Worm (Caenorhabditis elegans) whole organism, mixed stage, embryonic: ENCODE data around the gene Y50D4A.1.

Experiments
- M03D4.4 ChIP-seq: sonication (generic microtip); optimal IDR thresholded peaks from 2 replicates; lab custom pipeline; 2017; ENCODE audit warnings: mild to moderate bottlenecking, missing genetic modification characterization, missing compliant biosample characterization
- bed-3 ChIP-seq: fragments of 200-800 bp; sonication (Bioruptor generic); optimal IDR thresholded peaks from 3 replicates; lab custom pipeline; 2018; ENCODE audit warnings: mild to moderate bottlenecking, missing genetic modification characterization, moderate library complexity, missing compliant biosample characterization
- blmp-1 ChIP-seq: fragments of 150-350 bp; optimal IDR thresholded peaks from 2 replicates; lab custom pipeline; 2014; ENCODE audit warnings: missing biosample characterization, missing genetic modification characterization
- ceh-39 ChIP-seq: fragments of 150-350 bp; optimal IDR thresholded peaks from 2 replicates; lab custom pipeline; 2014; ENCODE audit warnings: missing biosample characterization, missing genetic modification characterization
- ceh-43 ChIP-seq: fragments of 200-800 bp; sonication (Bioruptor generic); optimal IDR thresholded peaks from 2 replicates; lab custom pipeline; 2018; ENCODE audit warnings: mild to moderate bottlenecking, missing genetic modification characterization, moderate library complexity, missing compliant biosample characterization
- ceh-83 ChIP-seq: fragments of 200-800 bp; sonication (Bioruptor generic); optimal IDR thresholded peaks from 2 replicates; lab custom pipeline; 2018; ENCODE audit warnings: mild to moderate bottlenecking, missing genetic modification characterization, missing compliant biosample characterization
- ces-1 ChIP-seq: fragments of 150-350 bp; optimal IDR thresholded peaks from 2 replicates; lab custom pipeline; 2014; ENCODE audit warnings: missing biosample characterization, missing genetic modification reagents, missing genetic modification characterization
- cnd-1 ChIP-seq: fragments of 200-800 bp; sonication (Bioruptor generic); optimal IDR thresholded peaks from 2 replicates; lab custom pipeline; 2018; ENCODE audit warnings: mild to moderate bottlenecking, missing genetic modification characterization, missing compliant biosample characterization
- drap-1 ChIP-seq: fragments of 200-800 bp; sonication (Bioruptor generic); optimal IDR thresholded peaks from 3 replicates; lab custom pipeline; 2018; ENCODE audit warnings: mild to moderate bottlenecking, missing genetic modification characterization, missing compliant biosample characterization
- elt-1 ChIP-seq: sonication (generic microtip); optimal IDR thresholded peaks from 2 replicates; lab custom pipeline; 2017; ENCODE audit warnings: missing genetic modification characterization, mild to moderate bottlenecking, missing compliant biosample characterization, antibody characterized with exemption, moderate library complexity, borderline replicate concordance; ENCODE audit not compliant: insufficient read depth
- elt-3 ChIP-seq: fragments of 150-350 bp; optimal IDR thresholded peaks from 2 replicates; lab custom pipeline; 2014; ENCODE audit warnings: missing biosample characterization, missing genetic modification characterization
- flh-1 ChIP-seq: fragments of 200-800 bp; sonication (Bioruptor generic); optimal IDR thresholded peaks from 2 replicates; lab custom pipeline; 2018; ENCODE audit warnings: mild to moderate bottlenecking, missing genetic modification characterization, moderate library complexity, missing compliant biosample characterization
- ham-2 ChIP-seq: fragments of 200-800 bp; sonication (Bioruptor generic); optimal IDR thresholded peaks from 2 replicates; lab custom pipeline; 2018; ENCODE audit warnings: mild to moderate bottlenecking, missing genetic modification characterization, missing compliant biosample characterization
- hlh-1 ChIP-seq: fragments of 150-350 bp; optimal IDR thresholded peaks from 2 replicates; lab custom pipeline; 2014; ENCODE audit warnings: missing biosample characterization, missing genetic modification reagents, missing genetic modification characterization
- lin-13 ChIP-seq: fragments of 150-350 bp; optimal IDR thresholded peaks from 2 replicates; lab custom pipeline; 2014; ENCODE audit warnings: missing biosample characterization, missing genetic modification characterization
- lin-32 ChIP-seq: fragments of 200-800 bp; sonication (Bioruptor generic); optimal IDR thresholded peaks from 2 replicates; lab custom pipeline; 2018; ENCODE audit warnings: mild to moderate bottlenecking, missing genetic modification characterization, missing compliant biosample characterization
- lsy-2 ChIP-seq: fragments of 150-350 bp; optimal IDR thresholded peaks from 2 replicates; lab custom pipeline; 2014; ENCODE audit warnings: missing biosample characterization, missing genetic modification characterization
- mab-5 ChIP-seq: fragments of 150-350 bp; optimal IDR thresholded peaks from 2 replicates; lab custom pipeline; 2014; ENCODE audit warnings: missing biosample characterization, missing genetic modification characterization
- mep-1 ChIP-seq: fragments of 150-350 bp; optimal IDR thresholded peaks from 2 replicates; lab custom pipeline; 2017; ENCODE audit warnings: missing biosample characterization, missing genetic modification reagents, missing genetic modification characterization, inconsistent platforms
- mls-2 ChIP-seq: sonication (generic microtip); optimal IDR thresholded peaks from 2 replicates; lab custom pipeline; 2016; ENCODE audit warnings: mild to moderate bottlenecking, missing genetic modification characterization, moderate library complexity, missing compliant biosample characterization
- nhr-12 ChIP-seq: fragments of 150-350 bp; optimal IDR thresholded peaks from 2 replicates; lab custom pipeline; 2014; ENCODE audit warnings: missing biosample characterization, missing genetic modification characterization
- nhr-2 ChIP-seq: fragments of 150-350 bp; optimal IDR thresholded peaks from 2 replicates; lab custom pipeline; 2014; ENCODE audit warnings: missing biosample characterization, missing genetic modification characterization
- nhr-237 ChIP-seq: fragments of 150-350 bp; optimal IDR thresholded peaks from 2 replicates; lab custom pipeline; 2014; ENCODE audit warnings: missing biosample characterization, missing genetic modification characterization
- nhr-28 ChIP-seq: fragments of 150-350 bp; optimal IDR thresholded peaks from 2 replicates; lab custom pipeline; 2014; ENCODE audit warnings: missing biosample characterization, missing genetic modification characterization
- nhr-76 ChIP-seq: sonication (generic microtip); optimal IDR thresholded peaks from 2 replicates; lab custom pipeline; 2017; ENCODE audit warnings: missing biosample characterization, missing genetic modification characterization
- pha-4 ChIP-seq: fragments of 150-350 bp; optimal IDR thresholded peaks from 2 replicates; lab custom pipeline; 2018; ENCODE audit warnings: missing biosample characterization, missing genetic modification reagents, missing genetic modification characterization
- sem-2 ChIP-seq: fragments of 200-800 bp; sonication (Bioruptor generic); optimal IDR thresholded peaks from 2 replicates; lab custom pipeline; 2018; ENCODE audit warnings: mild to moderate bottlenecking, missing genetic modification characterization, missing compliant biosample characterization
- snpc-4 ChIP-seq: fragments of 150-350 bp; optimal IDR thresholded peaks from 2 replicates; lab custom pipeline; 2014; ENCODE audit warnings: missing biosample characterization, missing genetic modification characterization
- sptf-1 ChIP-seq: sonication (generic microtip); optimal IDR thresholded peaks from 2 replicates; lab custom pipeline; 2017; ENCODE audit warnings: mild to moderate bottlenecking, missing genetic modification characterization, moderate library complexity, missing compliant biosample characterization
- tbx-8 ChIP-seq: fragments of 200-800 bp; sonication (Bioruptor generic); optimal IDR thresholded peaks from 2 replicates; lab custom pipeline; 2018; ENCODE audit warnings: mild to moderate bottlenecking, missing genetic modification characterization, moderate library complexity, missing compliant biosample characterization
- unc-120 ChIP-seq: sonication (generic microtip); optimal IDR thresholded peaks from 2 replicates; lab custom pipeline; 2017; ENCODE audit warnings: missing genetic modification characterization, missing compliant biosample characterization; ENCODE audit not compliant: poor library complexity, severe bottlenecking
- unc-39 ChIP-seq: fragments of 150-350 bp; optimal IDR thresholded peaks from 2 replicates; lab custom pipeline; 2014; ENCODE audit warnings: missing biosample characterization, missing genetic modification characterization
- unc-62 ChIP-seq: fragments of 150-350 bp; optimal IDR thresholded peaks from 2 replicates; lab custom pipeline; 2014; ENCODE audit warnings: missing biosample characterization, missing genetic modification reagents, missing genetic modification characterization
- zip-8 ChIP-seq: fragments of 150-350 bp; optimal IDR thresholded peaks from 2 replicates; lab custom pipeline; 2014; ENCODE audit warnings: missing biosample characterization, missing genetic modification characterization
- ztf-11 ChIP-seq: fragments of 150-350 bp; optimal IDR thresholded peaks from 2 replicates; lab custom pipeline; 2014; ENCODE audit warnings: missing biosample characterization, missing genetic modification characterization

Y50D4A.1 gene

DNA sequence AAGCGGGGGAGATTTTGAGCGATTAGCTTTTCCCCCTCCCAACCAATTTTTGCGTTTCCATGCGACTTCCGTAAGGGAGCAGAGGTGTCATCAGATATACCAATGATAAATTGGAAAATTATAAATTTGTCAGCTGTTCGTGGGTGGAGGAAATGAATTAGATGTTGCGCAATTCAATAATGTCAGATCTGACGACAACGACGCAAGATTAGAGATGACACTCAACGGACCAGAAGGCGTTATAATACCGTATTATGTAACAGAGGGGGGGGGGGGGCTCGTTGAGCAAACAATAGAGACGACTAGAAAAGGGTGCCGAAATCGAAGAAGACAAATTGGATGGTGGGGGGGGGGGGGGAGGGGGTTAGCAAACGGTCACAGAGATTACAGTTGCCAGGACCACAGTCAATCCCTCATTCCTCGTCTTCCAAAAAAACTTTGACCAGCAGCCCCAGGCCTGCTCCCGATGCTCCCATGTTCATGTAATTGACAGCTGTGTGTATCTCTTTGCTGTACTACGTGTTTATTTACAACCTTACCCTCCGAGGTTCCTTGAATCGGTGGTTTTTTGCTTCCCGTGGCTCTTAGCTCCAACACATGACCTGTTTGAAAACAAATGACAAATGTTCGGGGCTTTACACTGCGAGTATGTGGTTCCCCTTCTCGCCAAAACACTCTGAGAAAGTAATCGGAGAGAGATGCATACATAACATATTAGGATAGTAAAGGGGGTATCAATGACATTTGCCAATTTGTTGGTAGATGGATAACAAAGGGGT lies 21.4 kb downstream of the Y50D4A.1 start:
- no peak for TF ChIP-seq snpc-4 (tag; lab: Kevin White, UChicago)
- no peak for TF ChIP-seq nhr-12 (tag; lab: Kevin White, UChicago)
- no peak for TF ChIP-seq elt-3
- no peak for TF ChIP-seq sem-2 (GFP tag; lab: Kevin White, UChicago)
- no peak for TF ChIP-seq lin-32
- no peak for TF ChIP-seq unc-120
- TF ChIP-seq drap-1 (GFP tag; lab: Kevin White, UChicago): no peak
- TF ChIP-seq mls-2 (tag; lab: Kevin White, UChicago): no peak
- no peak for TF ChIP-seq lin-13 (tag; lab: Kevin White, UChicago)
- TF ChIP-seq ham-2 (GFP tag; lab: Kevin White, UChicago): no peak
- no peak for TF ChIP-seq unc-39 (tag; lab: Kevin White, UChicago)
- no peak for TF ChIP-seq nhr-76
- TF ChIP-seq ces-1 (GFP tag; lab: Kevin White, UChicago): peak; percentile 21
- TF ChIP-seq M03D4.4: no peak
- TF ChIP-seq unc-62: peak; percentile 53
- TF ChIP-seq mep-1: no peak
- TF ChIP-seq blmp-1: no peak
- TF ChIP-seq pha-4 (tag; lab: Kevin White, UChicago): no peak
- peak; percentile 28 for TF ChIP-seq ceh-83 (GFP tag; lab: Kevin White, UChicago)
- TF ChIP-seq hlh-1 (tag; lab: Kevin White, UChicago): peak; percentile 71
- TF ChIP-seq ceh-39 (tag; lab: Kevin White, UChicago): no peak
- TF ChIP-seq elt-1 (tag; lab: Kevin White, UChicago): no peak
- TF ChIP-seq sptf-1 (tag; lab: Kevin White, UChicago): no peak
- peak; percentile 74 for TF ChIP-seq nhr-2 (tag; lab: Kevin White, UChicago)
- TF ChIP-seq ztf-11 (tag; lab: Kevin White, UChicago): no peak
- TF ChIP-seq lsy-2 (tag; lab: Kevin White, UChicago): no peak
- no peak for TF ChIP-seq flh-1 (GFP tag; lab: Kevin White, UChicago)
- TF ChIP-seq nhr-237: no peak
- TF ChIP-seq tbx-8: no peak
- TF ChIP-seq zip-8 (tag; lab: Kevin White, UChicago): peak; percentile 83
- TF ChIP-seq ceh-43 (GFP tag; lab: Kevin White, UChicago): no peak
- peak; percentile 68 for TF ChIP-seq cnd-1 (tag; lab: Kevin White, UChicago)
- TF ChIP-seq nhr-28 (tag; lab: Kevin White, UChicago): no peak
- TF ChIP-seq mab-5 (tag; lab: Kevin White, UChicago): no peak
- no peak for TF ChIP-seq bed-3 (GFP tag; lab: Kevin White, UChicago)
- TF ChIP-seq, all 35 proteins: peak for 7

DNA sequence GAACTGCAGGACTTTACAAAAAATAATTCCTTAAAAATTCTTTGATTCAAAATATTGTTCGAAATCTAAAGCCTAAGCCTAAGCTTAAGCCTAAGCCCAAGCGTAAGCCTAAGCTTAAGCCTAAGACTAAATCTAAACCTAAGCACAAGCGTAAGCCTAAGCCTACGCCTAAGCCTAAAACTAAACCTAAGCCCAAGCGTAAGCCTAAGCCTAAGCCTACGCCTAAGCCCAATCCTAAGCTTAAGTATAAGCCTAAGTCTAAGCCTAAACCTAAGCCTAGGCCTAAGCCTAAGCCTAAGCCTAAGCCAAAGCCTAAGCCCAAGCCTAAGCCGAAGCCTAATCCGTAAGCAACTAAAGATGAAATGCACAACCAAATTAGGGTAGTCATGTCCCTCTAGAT lies 22.9 kb downstream of the Y50D4A.1 start:
- TF ChIP-seq sem-2 (GFP tag; lab: Kevin White, UChicago) (peak; percentile 38), mls-2 (tag; lab: Kevin White, UChicago) (no peak), drap-1 (GFP tag; lab: Kevin White, UChicago) (no peak), nhr-237 (no peak), lin-13 (tag; lab: Kevin White, UChicago) (no peak), snpc-4 (tag; lab: Kevin White, UChicago) (no peak)

DNA sequence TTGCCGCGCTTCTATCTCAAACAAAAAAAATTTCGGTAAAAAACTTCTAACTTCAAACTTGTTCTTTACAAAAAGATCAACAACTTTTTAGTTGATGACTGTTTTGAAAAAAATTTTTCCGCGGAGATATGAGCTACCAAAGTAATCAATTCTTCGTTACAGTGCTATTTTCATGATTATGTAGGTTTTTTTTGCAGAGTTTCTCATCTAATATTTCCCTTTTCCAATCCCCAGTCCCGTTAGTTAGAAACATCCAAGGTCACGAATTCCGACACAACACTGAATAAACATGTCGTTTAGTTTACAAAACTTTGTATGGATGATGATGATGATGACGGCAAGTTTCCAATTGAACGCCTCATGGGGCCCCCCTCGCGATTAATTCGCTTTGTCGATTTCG lies 24.9 kb downstream of the Y50D4A.1 start:
- TF ChIP-seq tbx-8 (no peak), ceh-43 (GFP tag; lab: Kevin White, UChicago) (no peak), unc-120 (no peak), mab-5 (tag; lab: Kevin White, UChicago) (no peak), snpc-4 (tag; lab: Kevin White, UChicago) (no peak), ceh-39 (tag; lab: Kevin White, UChicago) (no peak)

DNA sequence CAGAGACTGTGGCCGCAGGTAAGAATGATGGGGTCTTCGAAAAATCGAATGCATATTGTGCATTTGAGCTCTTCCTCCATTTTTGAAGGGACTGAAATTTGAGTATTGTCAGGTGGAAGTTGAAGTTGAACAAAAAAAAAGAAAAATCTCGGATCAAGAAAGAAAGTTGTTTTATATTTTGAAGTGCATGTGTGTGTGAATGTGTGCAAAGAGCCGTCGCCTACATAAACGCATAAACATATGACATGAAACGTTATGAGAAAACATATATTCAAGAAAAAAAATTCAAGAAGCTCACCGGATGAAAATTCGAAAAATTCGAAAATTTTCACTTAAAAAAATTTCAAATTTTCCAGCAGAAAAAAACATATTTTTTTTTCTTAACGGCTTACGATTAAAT lies 27.7 kb downstream of the Y50D4A.1 start, which contains the start of gene madd-2:
Gene madd-2, minus strand, starts transcription at position 101 of the 400 bp plus-strand sequence.
- TF ChIP-seq mls-2 (tag; lab: Kevin White, UChicago): no peak
- no peak for TF ChIP-seq M03D4.4
- no peak for TF ChIP-seq lin-13 (tag; lab: Kevin White, UChicago)
- TF ChIP-seq nhr-12 (tag; lab: Kevin White, UChicago): no peak
- no peak for TF ChIP-seq nhr-76
- TF ChIP-seq ztf-11 (tag; lab: Kevin White, UChicago): no peak
- no peak for TF ChIP-seq ceh-43 (GFP tag; lab: Kevin White, UChicago)
- no peak for TF ChIP-seq pha-4 (tag; lab: Kevin White, UChicago)
- TF ChIP-seq ceh-39 (tag; lab: Kevin White, UChicago): no peak
- no peak for TF ChIP-seq nhr-28 (tag; lab: Kevin White, UChicago)
- no peak for TF ChIP-seq nhr-237
- TF ChIP-seq sem-2 (GFP tag; lab: Kevin White, UChicago): no peak
- no peak for TF ChIP-seq blmp-1
- no peak for TF ChIP-seq zip-8 (tag; lab: Kevin White, UChicago)
- TF ChIP-seq drap-1 (GFP tag; lab: Kevin White, UChicago): no peak
- TF ChIP-seq cnd-1 (tag; lab: Kevin White, UChicago): no peak
- TF ChIP-seq sptf-1 (tag; lab: Kevin White, UChicago): no peak
- TF ChIP-seq, all 35 proteins: peak for 0
